Fruit fly (Drosophila melanogaster) whole organism, pupa: ENCODE data around the gene CG46458.

ENCODE experiments used
- CG12605 ChIP-seq: fragments of 200-800 bp; sonication (Bioruptor generic); IDR thresholded peaks from 2 replicates; pipeline ENCODE4 v1.3.6; 2022; ENCODE audit warnings: missing biosample characterization, missing genetic modification characterization
- CG32121 ChIP-seq: fragments of 200-800 bp; sonication (Bioruptor generic); IDR thresholded peaks from 2 replicates; pipeline ENCODE4 v1.3.6; 2022; ENCODE audit warnings: missing biosample characterization, missing genetic modification characterization
- CG8301 ChIP-seq: fragments of 200-800 bp; sonication (Bioruptor generic); optimal IDR thresholded peaks from 2 replicates; lab custom pipeline; 2018; ENCODE audit warnings: missing biosample characterization, mild to moderate bottlenecking, missing genetic modification characterization
- EcR ChIP-seq: fragments of 200-800 bp; sonication (Bioruptor generic); optimal IDR thresholded peaks from 3 replicates; lab custom pipeline; 2019; ENCODE audit warnings: missing biosample characterization, missing genetic modification characterization, mild to moderate bottlenecking, moderate library complexity, missing genetic modification reagents
- Ets98B ChIP-seq: fragments of 200-800 bp; sonication (Bioruptor generic); IDR thresholded peaks from 2 replicates; pipeline ENCODE4 v1.3.6; 2022; ENCODE audit warnings: missing biosample characterization, missing genetic modification characterization
- Pif1A ChIP-seq: fragments of 200-800 bp; sonication (Bioruptor generic); optimal IDR thresholded peaks from 3 replicates; lab custom pipeline; 2016; ENCODE audit warnings: missing biosample characterization, missing genetic modification characterization
- Snoo ChIP-seq: fragments of 200-800 bp; sonication (Bioruptor generic); optimal IDR thresholded peaks from 3 replicates; lab custom pipeline; 2017; ENCODE audit warnings: missing biosample characterization, mild to moderate bottlenecking, missing genetic modification characterization, inconsistent platforms
- gl ChIP-seq: fragments of 200-800 bp; sonication (Bioruptor generic); optimal IDR thresholded peaks from 2 replicates; lab custom pipeline; 2018; ENCODE audit warnings: missing biosample characterization, mild to moderate bottlenecking, missing genetic modification characterization
- rn ChIP-seq: fragments of 200-800 bp; sonication (Bioruptor generic); IDR thresholded peaks from 2 replicates; pipeline ENCODE4 v1.3.6; 2022; ENCODE audit warnings: missing biosample characterization, missing genetic modification characterization

DNA sequence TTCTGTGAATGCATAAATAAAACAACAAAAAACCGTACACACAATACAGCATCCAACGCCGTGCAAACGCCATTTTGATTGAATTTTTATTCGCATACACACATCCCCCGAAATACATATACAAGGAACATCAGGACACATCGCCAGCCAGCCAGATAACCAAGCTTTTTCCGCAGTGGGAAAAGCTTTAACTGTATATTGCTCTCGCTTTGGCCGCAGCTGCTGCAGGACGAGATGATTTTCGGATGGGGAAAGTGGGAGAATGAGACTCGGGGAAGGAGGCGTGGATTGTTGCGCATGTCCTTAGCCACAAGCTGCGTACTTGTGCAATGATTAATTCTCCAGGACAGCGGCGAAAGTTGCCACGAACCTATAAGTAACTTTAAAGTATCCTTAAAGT is 105.2 kb downstream of the CG46458 start:
- TF ChIP-seq rn: no peak
- no peak for TF ChIP-seq Pif1A (GFP tag; lab: Kevin White, UChicago)
- no peak for TF ChIP-seq Ets98B (GFP tag; lab: Robert Waterston, UW)
- TF ChIP-seq gl (tag; lab: Kevin White, UChicago): no peak
- TF ChIP-seq CG8301 (tag; lab: Kevin White, UChicago): no peak
- no peak for TF ChIP-seq CG32121 (GFP tag; lab: Robert Waterston, UW)
- no peak for TF ChIP-seq CG12605 (GFP tag; lab: Robert Waterston, UW)
- TF ChIP-seq Snoo (tag; lab: Kevin White, UChicago): no peak
- TF ChIP-seq EcR (GFP tag; lab: Kevin White, UChicago): no peak
